Worm (Caenorhabditis elegans) whole organism, L4/young adult: ENCODE data around the gene dnj-1.

Experiments used
- dao-5 ChIP-seq: sonication (generic microtip); optimal IDR thresholded peaks from 2 replicates; lab custom pipeline; 2016; ENCODE audit warnings: missing genotype, missing genetic modification characterization, moderate library complexity, missing compliant biosample characterization
- him-1 ChIP-seq: sonication (generic microtip); optimal IDR thresholded peaks from 2 replicates; lab custom pipeline; 2016; ENCODE audit warnings: missing genotype, missing genetic modification reagents, missing genetic modification characterization, missing compliant biosample characterization

DNA sequence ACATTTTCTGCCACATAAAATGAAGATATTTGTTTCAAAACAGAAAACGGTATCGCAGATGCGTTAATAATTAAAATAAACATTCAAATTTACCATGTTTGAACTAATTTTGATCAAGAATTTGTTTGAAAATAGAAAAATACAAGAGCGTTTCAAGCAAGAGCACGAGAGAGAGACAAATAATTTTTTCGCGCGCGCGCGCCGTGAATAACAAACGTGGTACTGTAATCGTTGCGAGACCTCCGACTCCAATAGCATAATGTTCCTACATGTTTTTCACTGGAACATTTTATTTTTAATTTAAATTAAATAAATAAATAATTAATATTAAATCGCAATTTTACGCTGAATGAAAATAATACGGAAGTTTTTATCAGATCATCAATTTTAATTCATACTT, 38.2 kb downstream of the dnj-1 start, which contains the start of gene F54E12.2:
- TF ChIP-seq him-1 (tag; lab: Kevin White, UChicago) (no peak), dao-5 (tag; lab: Kevin White, UChicago) (no peak)
